Worm (Caenorhabditis elegans): ENCODE results near the gene B0244.9.

The B0244.9 gene

ce11 chrIII:5761886-5762285 is 31.1 kb upstream of the B0244.9 start:
- TF ChIP-seq sea-2 (GFP tag; IDR thresholded peaks at IDR 0.05) (no peak), B0035.1 (tag; optimal IDR thresholded peaks at IDR 0.05) (no peak), lin-54 (GFP tag; optimal IDR thresholded peaks at IDR 0.05) (peak; percentile 50), F22D6.2 (tag; optimal IDR thresholded peaks at IDR 0.05) (no peak), lsl-1 (GFP tag; optimal IDR thresholded peaks at IDR 0.05) (peak; percentile 51), F33H1.4 (GFP tag; IDR thresholded peaks at IDR 0.05) (peak; percentile 42), lir-1 (GFP tag; conservative IDR thresholded peaks at IDR 0.05) (no peak), F52B5.7 (tag; optimal IDR thresholded peaks at IDR 0.05) (no peak), bed-2 (GFP tag; IDR thresholded peaks at IDR 0.05) (no peak), Y56A3A.18 (GFP tag; IDR thresholded peaks at IDR 0.05) (0 out of 2 replicates have a peak, but pooled peaks have one; percentile 44), attf-3 (GFP tag; conservative IDR thresholded peaks at IDR 0.05) (0 out of 2 replicates have a peak, but pooled peaks have one; percentile 24), dpff-1 (tag; optimal IDR thresholded peaks at IDR 0.05) (no peak), hlh-26 (GFP tag; conservative IDR thresholded peaks at IDR 0.05) (no peak), hrde-1 (tag; optimal IDR thresholded peaks at IDR 0.05; ENCODE audit: borderline replicate concordance) (peak; percentile 21), mel-28 (tag; optimal IDR thresholded peaks at IDR 0.05; ENCODE audit: borderline replicate concordance) (no peak), ets-4 (GFP tag; optimal IDR thresholded peaks at IDR 0.05) (no peak), egl-44 (GFP tag; IDR thresholded peaks at IDR 0.05) (no peak; the same call in 1 of the 2 replicates), lin-40 (tag; optimal IDR thresholded peaks at IDR 0.05) (no peak), snpc-1.1 (tag; optimal IDR thresholded peaks at IDR 0.05; ENCODE audit: insufficient read depth) (peak; percentile 7), dpl-1 (GFP tag; optimal IDR thresholded peaks at IDR 0.05) (no peak), T26A5.8 (tag; optimal IDR thresholded peaks at IDR 0.05) (no peak), lin-26 (GFP tag; IDR thresholded peaks at IDR 0.05) (peak; percentile 92), nhr-27 (tag; optimal IDR thresholded peaks at IDR 0.05) (no peak), nhr-90 (tag; optimal IDR thresholded peaks at IDR 0.05) (peak; percentile 50), egl-18 (GFP tag; IDR thresholded peaks at IDR 0.05) (no peak), sdz-38 (tag; optimal IDR thresholded peaks at IDR 0.05) (no peak), ceh-40 (GFP tag; IDR thresholded peaks at IDR 0.05) (0 out of 2 replicates have a peak, but pooled peaks have one; percentile 50), rec-8 (tag; optimal IDR thresholded peaks at IDR 0.05) (peak in 1 of 2 experiments; percentile 43), cebp-2 (GFP tag; IDR thresholded peaks at IDR 0.05) (no peak), snpc-4 (GFP tag; optimal IDR thresholded peaks at IDR 0.05) (peak; percentile 44), snpc-4 (tag; optimal IDR thresholded peaks at IDR 0.05) (peak in 3 of 4 experiments; percentile 43 to 54 (median 52)), B0019.2 (GFP tag; conservative IDR thresholded peaks at IDR 0.05) (no peak), snpc-1.3 (tag; optimal IDR thresholded peaks at IDR 0.05; ENCODE audit: insufficient read depth) (peak; percentile 75), C17E4.6 (GFP tag; IDR thresholded peaks at IDR 0.05) (no peak), F57C9.4 (tag; optimal IDR thresholded peaks at IDR 0.05) (no peak), mxl-1 (tag; optimal IDR thresholded peaks at IDR 0.05) (no peak), him-1 (tag; optimal IDR thresholded peaks at IDR 0.05) (peak; percentile 78), madf-3 (GFP tag; IDR thresholded peaks at IDR 0.05) (no peak), mcd-1 (GFP tag; IDR thresholded peaks at IDR 0.05) (0 out of 2 replicates have a peak, but pooled peaks have one; percentile 22), let-526 (GFP tag; IDR thresholded peaks at IDR 0.05) (no peak), ztf-25 (GFP tag; IDR thresholded peaks at IDR 0.05) (peak; percentile 85; the same call in 1 of the 2 replicates), ama-1 (optimal IDR thresholded peaks at IDR 0.05) (no peak), ama-1 (GFP tag; optimal IDR thresholded peaks at IDR 0.05) (peak in 1 of 2 experiments; percentile 48), ccch-3 (GFP tag; optimal IDR thresholded peaks at IDR 0.05) (no peak), ceh-27 (GFP tag; optimal IDR thresholded peaks at IDR 0.05) (no peak), unc-62 (GFP tag; optimal IDR thresholded peaks at IDR 0.05) (no peak), lag-1 (GFP tag; IDR thresholded peaks at IDR 0.05) (no peak), mes-4 (tag; optimal IDR thresholded peaks at IDR 0.05) (no peak), F39B2.1 (GFP tag; IDR thresholded peaks at IDR 0.05) (no peak)
